Fruit fly (Drosophila melanogaster) whole organism, prepupa: ENCODE data around the gene CG13096.

Source experiments
- Blimp-1 ChIP-seq: fragments of 200-800 bp; sonication (Bioruptor generic); optimal IDR thresholded peaks from 3 replicates; lab custom pipeline; 2017; ENCODE audit warnings: missing biosample characterization, missing genetic modification characterization, mild to moderate bottlenecking, moderate library complexity, missing genetic modification reagents
- CG10631 ChIP-seq: fragments of 200-800 bp; sonication (Bioruptor generic); optimal IDR thresholded peaks from 2 replicates; lab custom pipeline; 2016; ENCODE audit warnings: missing biosample characterization, missing genetic modification characterization
- CG10669 ChIP-seq: fragments of 200-800 bp; sonication (Bioruptor generic); optimal IDR thresholded peaks from 3 replicates; lab custom pipeline; 2018; ENCODE audit warnings: missing biosample characterization, mild to moderate bottlenecking, missing genetic modification characterization, moderate library complexity
- CG11294 ChIP-seq: fragments of 200-800 bp; sonication (Bioruptor generic); IDR thresholded peaks from 2 replicates; pipeline ENCODE4 v1.3.6; 2022; ENCODE audit warnings: missing biosample characterization, missing genetic modification characterization
- CG11762 ChIP-seq: fragments of 200-800 bp; sonication (Bioruptor generic); optimal IDR thresholded peaks from 3 replicates; lab custom pipeline; 2016; ENCODE audit warnings: missing biosample characterization, missing genetic modification characterization; ENCODE audit not compliant: insufficient read depth
- CG11902 ChIP-seq: fragments of 200-800 bp; sonication (Bioruptor generic); optimal IDR thresholded peaks from 3 replicates; lab custom pipeline; 2016; ENCODE audit warnings: missing biosample characterization, missing genetic modification characterization
- CG15336 ChIP-seq: fragments of 200-800 bp; sonication (Bioruptor generic); IDR thresholded peaks from 2 replicates; pipeline ENCODE4 v1.3.6; 2022; ENCODE audit warnings: missing biosample characterization, missing genetic modification characterization
- CG3032 ChIP-seq: fragments of 200-800 bp; optimal IDR thresholded peaks from 2 replicates; lab custom pipeline; 2019; ENCODE audit warnings: missing biosample characterization, mild to moderate bottlenecking, missing genetic modification characterization, moderate library complexity
- CG31627 ChIP-seq: fragments of 200-800 bp; sonication (Bioruptor generic); optimal IDR thresholded peaks from 3 replicates; lab custom pipeline; 2016; ENCODE audit warnings: missing biosample characterization, missing genetic modification characterization
- CG34406 ChIP-seq: fragments of 200-800 bp; sonication (Bioruptor generic); optimal IDR thresholded peaks from 3 replicates; lab custom pipeline; 2016; ENCODE audit warnings: missing biosample characterization, missing genetic modification characterization
- CG3919 ChIP-seq: fragments of 200-800 bp; sonication (Bioruptor generic); optimal IDR thresholded peaks from 3 replicates; lab custom pipeline; 2016; ENCODE audit warnings: missing biosample characterization, missing genetic modification characterization
- CG4318 ChIP-seq: fragments of 200-800 bp; sonication (Bioruptor generic); optimal IDR thresholded peaks from 3 replicates; lab custom pipeline; 2017; ENCODE audit warnings: missing biosample characterization, mild to moderate bottlenecking, missing genetic modification characterization
- CG6792 ChIP-seq: fragments of 200-800 bp; sonication (Bioruptor generic); optimal IDR thresholded peaks from 3 replicates; lab custom pipeline; 2016; ENCODE audit warnings: missing biosample characterization, missing genetic modification characterization
- CG6808 ChIP-seq: fragments of 200-800 bp; sonication (Bioruptor generic); optimal IDR thresholded peaks from 3 replicates; lab custom pipeline; 2017; ENCODE audit warnings: missing biosample characterization, missing genetic modification characterization, mild to moderate bottlenecking, moderate library complexity, missing genetic modification reagents
- CG6854 ChIP-seq: fragments of 200-800 bp; sonication (Bioruptor generic); optimal IDR thresholded peaks from 2 replicates; lab custom pipeline; 2017; ENCODE audit warnings: missing biosample characterization, mild to moderate bottlenecking, missing genetic modification characterization
- CG7368 ChIP-seq: fragments of 200-800 bp; sonication (Bioruptor generic); optimal IDR thresholded peaks from 3 replicates; lab custom pipeline; 2016; ENCODE audit warnings: missing biosample characterization, missing genetic modification characterization
- CG8119 ChIP-seq: fragments of 200-800 bp; sonication (Bioruptor generic); IDR thresholded peaks from 3 replicates; pipeline ENCODE4 v1.3.6; 2022; ENCODE audit warnings: missing biosample characterization, missing genetic modification characterization
- CG8319 ChIP-seq: fragments of 200-800 bp; sonication (Bioruptor generic); optimal IDR thresholded peaks from 3 replicates; lab custom pipeline; 2016; ENCODE audit warnings: missing biosample characterization, missing genetic modification characterization
- CG8632 ChIP-seq: fragments of 200-800 bp; sonication (Bioruptor generic); optimal IDR thresholded peaks from 3 replicates; lab custom pipeline; 2016; ENCODE audit warnings: missing biosample characterization, missing genetic modification characterization
- CG9139 ChIP-seq: fragments of 200-800 bp; sonication (Bioruptor generic); optimal IDR thresholded peaks from 3 replicates; lab custom pipeline; 2017; ENCODE audit warnings: missing biosample characterization, mild to moderate bottlenecking, missing genetic modification characterization
- Eip78C ChIP-seq: fragments of 200-800 bp; sonication (Bioruptor generic); peaks from one replicate; lab custom pipeline; 2016; ENCODE audit warnings: missing biosample characterization, missing genetic modification characterization
- Eip93F ChIP-seq: fragments of 200-800 bp; sonication (Bioruptor generic); optimal IDR thresholded peaks from 2 replicates; lab custom pipeline; 2016; ENCODE audit warnings: missing biosample characterization, mild to moderate bottlenecking, missing genetic modification characterization
- Ets21C ChIP-seq: fragments of 200-800 bp; sonication (Bioruptor generic); optimal IDR thresholded peaks from 3 replicates; lab custom pipeline; 2016; ENCODE audit warnings: missing biosample characterization, missing genetic modification characterization
- Ets96B ChIP-seq: fragments of 200-800 bp; optimal IDR thresholded peaks from 2 replicates; lab custom pipeline; 2019; ENCODE audit warnings: missing biosample characterization, mild to moderate bottlenecking, missing genetic modification characterization, moderate library complexity
- Hr38 ChIP-seq: sonication (Bioruptor generic); optimal IDR thresholded peaks from 2 replicates; lab custom pipeline; 2016; ENCODE audit warnings: missing biosample characterization, missing genetic modification characterization
- Hr39 ChIP-seq: fragments of 200-800 bp; sonication (Bioruptor generic); optimal IDR thresholded peaks from 2 replicates; lab custom pipeline; 2016; ENCODE audit warnings: missing biosample characterization, missing genetic modification characterization
- Sox102F ChIP-seq: fragments of 200-800 bp; sonication (Bioruptor generic); optimal IDR thresholded peaks from 2 replicates; lab custom pipeline; 2016; ENCODE audit warnings: missing biosample characterization, mild to moderate bottlenecking, missing genetic modification characterization
- achi ChIP-seq: fragments of 200-800 bp; sonication (Bioruptor generic); optimal IDR thresholded peaks from 3 replicates; lab custom pipeline; 2016; ENCODE audit warnings: missing biosample characterization, missing genetic modification characterization
- dac ChIP-seq: fragments of 200-800 bp; sonication (Bioruptor generic); optimal IDR thresholded peaks from 2 replicates; lab custom pipeline; 2017; ENCODE audit warnings: missing biosample characterization, mild to moderate bottlenecking, missing genetic modification characterization
- dsx ChIP-seq: fragments of 200-800 bp; optimal IDR thresholded peaks from 3 replicates; lab custom pipeline; 2019; ENCODE audit warnings: missing biosample characterization, mild to moderate bottlenecking, missing genetic modification characterization, moderate library complexity; ENCODE audit not compliant: poor library complexity, severe bottlenecking
- eg ChIP-seq: fragments of 200-800 bp; sonication (Bioruptor generic); IDR thresholded peaks from 3 replicates; pipeline ENCODE4 v1.3.6; 2022; ENCODE audit warnings: missing biosample characterization, missing genetic modification characterization
- esn ChIP-seq: fragments of 200-800 bp; sonication (Bioruptor generic); optimal IDR thresholded peaks from 2 replicates; lab custom pipeline; 2016; ENCODE audit warnings: missing biosample characterization, mild to moderate bottlenecking, missing genetic modification characterization, moderate library complexity
- fd59A ChIP-seq: fragments of 200-800 bp; sonication (Bioruptor generic); optimal IDR thresholded peaks from 2 replicates; lab custom pipeline; 2017; ENCODE audit warnings: missing biosample characterization, mild to moderate bottlenecking, missing genetic modification characterization, missing genetic modification reagents
- fkh ChIP-seq: fragments of 200-800 bp; sonication (Bioruptor generic); optimal IDR thresholded peaks from 3 replicates; lab custom pipeline; 2017; ENCODE audit warnings: missing biosample characterization, mild to moderate bottlenecking, missing genetic modification characterization, moderate library complexity
- lz ChIP-seq: fragments of 200-800 bp; sonication (Bioruptor generic); optimal IDR thresholded peaks from 3 replicates; lab custom pipeline; 2016; ENCODE audit warnings: missing biosample characterization, missing genetic modification characterization
- net ChIP-seq: fragments of 200-800 bp; sonication (Bioruptor generic); optimal IDR thresholded peaks from 3 replicates; lab custom pipeline; 2016; ENCODE audit warnings: missing biosample characterization, missing genetic modification characterization
- salr ChIP-seq, 2 experiments: fragments of 200-800 bp; sonication (Bioruptor generic); optimal IDR thresholded peaks; 3 replicates each; lab custom pipeline; 2016 to 2018; ENCODE audit warnings: missing biosample characterization in 2 of 2, missing genetic modification characterization in 2 of 2, mild to moderate bottlenecking in 1 of 2
- svp ChIP-seq: fragments of 200-800 bp; sonication (Bioruptor generic); peaks from one replicate; lab custom pipeline; 2016; ENCODE audit warnings: missing biosample characterization, missing genetic modification characterization
- vri ChIP-seq: fragments of 200-800 bp; sonication (Bioruptor generic); optimal IDR thresholded peaks from 3 replicates; lab custom pipeline; 2016; ENCODE audit warnings: missing biosample characterization, mild to moderate bottlenecking, missing genetic modification characterization

Gene CG13096

DNA sequence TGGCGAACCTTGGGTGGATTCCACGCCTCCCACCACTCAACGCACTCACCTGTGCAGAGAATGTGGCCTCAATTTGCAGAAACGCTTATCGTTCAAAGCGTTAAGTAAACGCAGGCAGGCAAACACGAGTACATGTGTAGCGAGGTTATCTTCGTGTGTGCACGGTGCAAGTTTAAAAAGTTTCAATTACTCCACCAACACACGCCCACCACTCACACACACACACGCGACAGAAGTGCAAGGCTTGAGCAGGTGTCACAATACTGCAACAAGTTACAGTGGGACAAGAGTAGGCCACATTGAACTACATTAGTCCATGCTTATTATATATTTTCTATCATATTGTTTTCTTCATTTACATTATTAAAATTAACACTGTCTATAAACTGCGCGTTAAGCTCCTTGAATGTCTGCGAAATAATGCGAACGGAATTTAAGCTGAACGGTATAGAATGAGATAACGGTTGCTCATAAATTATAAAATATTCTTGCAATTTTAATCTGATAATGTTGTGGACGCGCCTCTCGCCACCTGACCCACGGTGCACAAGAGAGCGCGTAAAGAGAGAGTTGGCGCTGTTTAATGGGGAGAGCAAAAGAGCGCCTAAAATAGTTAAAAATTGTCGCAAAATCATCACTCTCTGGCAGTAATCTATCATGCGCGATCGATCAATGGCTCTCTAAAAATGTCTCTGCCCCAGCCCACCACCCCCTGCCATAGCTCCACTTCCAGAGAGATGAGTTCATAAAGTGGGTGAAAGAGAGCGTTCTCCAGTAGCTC lies 23.0 kb upstream of the CG13096 start (continued):
- TF ChIP-seq lz (GFP tag; lab: Kevin White, UChicago) (peak; percentile 98), Sox102F (peak; percentile 98), CG6854 (GFP tag; lab: Kevin White, UChicago) (peak; percentile 98), CG11294 (GFP tag; lab: Robert Waterston, UW) (peak; percentile 96), CG8632 (GFP tag; lab: Kevin White, UChicago) (peak; percentile 97), CG4318 (GFP tag; lab: Kevin White, UChicago) (peak; percentile 98), CG6792 (GFP tag; lab: Kevin White, UChicago) (peak; percentile 98), eg (GFP tag; lab: Robert Waterston, UW) (peak; percentile 97), net (GFP tag; lab: Kevin White, UChicago) (peak; percentile 98), CG3919 (peak; percentile 97), CG11762 (GFP tag; lab: Kevin White, UChicago) (peak; percentile 98), CG7368 (peak; percentile 94), CG8319 (GFP tag; lab: Kevin White, UChicago) (peak; percentile 97), svp (peak; percentile 100), salr (GFP tag; optimal IDR thresholded peaks at IDR 0.05; lab: Kevin White, UChicago) (peak; percentile 95 to 96), Ets96B (peak; percentile 97), CG3032 (peak; percentile 98), fd59A (GFP tag; lab: Kevin White, UChicago) (peak; percentile 97), Hr38 (no peak), Hr39 (GFP tag; lab: Kevin White, UChicago) (peak; percentile 95), CG8119 (GFP tag; lab: Robert Waterston, UW) (peak; percentile 99), CG11902 (GFP tag; lab: Kevin White, UChicago) (peak; percentile 97), achi (peak; percentile 98), CG34406 (peak; percentile 98), CG10631 (GFP tag; lab: Kevin White, UChicago) (peak; percentile 96)

dm6 chr2L:8534118-8534514 lies 22.4 kb upstream of the CG13096 start:
- no peak for TF ChIP-seq CG8119 (GFP tag; lab: Robert Waterston, UW)
- TF ChIP-seq CG3919: no peak
- no peak for TF ChIP-seq CG7368
- no peak for TF ChIP-seq CG34406
- no peak for TF ChIP-seq dsx

DNA sequence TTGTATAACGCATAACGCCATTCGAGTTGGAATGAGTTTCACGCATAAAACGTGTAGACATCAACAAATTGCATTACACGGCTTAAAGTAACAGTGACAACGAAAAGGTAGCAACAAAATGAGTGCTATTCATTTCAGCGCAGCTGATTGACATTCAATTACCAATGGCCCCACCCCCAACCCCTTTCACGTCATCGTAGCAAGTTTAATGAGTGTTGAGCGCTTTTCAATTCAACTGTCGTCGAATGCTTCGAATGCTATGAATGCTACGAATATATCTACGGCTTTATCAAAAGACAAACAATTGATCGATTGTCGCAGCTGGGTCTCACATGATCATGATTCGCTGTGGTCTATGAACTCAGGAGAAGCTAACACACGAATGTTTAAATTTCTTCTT lies 22.0 kb upstream of the CG13096 start:
- TF ChIP-seq fkh (GFP tag; lab: Kevin White, UChicago) (peak; percentile 28), CG15336 (GFP tag; lab: Robert Waterston, UW) (no peak)

dm6 chr2L:8532790-8533189 lies 21.1 kb upstream of the CG13096 start:
- TF ChIP-seq Eip78C (GFP tag; lab: Kevin White, UChicago) (peak; percentile 12), Ets21C (GFP tag; lab: Kevin White, UChicago) (no peak), dsx (peak; percentile 48)

DNA sequence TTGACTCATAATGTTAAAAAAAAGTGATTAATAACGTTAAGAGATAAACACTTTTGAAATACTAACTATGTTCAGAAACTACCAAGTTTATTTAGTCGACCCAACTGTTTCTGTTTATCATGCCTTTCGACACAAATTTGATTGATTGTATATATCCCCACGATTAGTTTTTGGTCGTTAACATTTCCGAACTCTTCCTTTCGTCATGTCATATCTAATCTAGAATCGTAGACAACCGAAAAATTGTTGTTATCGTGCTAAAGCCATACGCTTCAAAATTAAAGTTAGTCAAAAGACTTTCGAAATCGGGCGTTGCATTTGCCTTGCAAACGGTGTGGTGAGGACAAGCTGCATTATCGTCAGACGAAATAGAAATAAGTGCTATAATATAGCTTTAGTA lies 18.5 kb upstream of the CG13096 start:
- TF ChIP-seq Eip93F (GFP tag; lab: Kevin White, UChicago) (no peak), vri (GFP tag; lab: Kevin White, UChicago) (peak; percentile 42)

dm6 chr2L:8528951-8529430 lies 17.3 kb upstream of the CG13096 start, which contains the start of gene CG17834:
CG17834 (plus strand) TSS chr2L:8529141.
- TF ChIP-seq vri (GFP tag; lab: Kevin White, UChicago) (peak; percentile 16), dsx (no peak), Eip93F (GFP tag; lab: Kevin White, UChicago) (no peak), Sox102F (no peak), lz (GFP tag; lab: Kevin White, UChicago) (no peak), Blimp-1 (GFP tag; lab: Kevin White, UChicago) (peak; percentile 68), fkh (GFP tag; lab: Kevin White, UChicago) (no peak), eg (GFP tag; lab: Robert Waterston, UW) (no peak; the same call in 1 of the 3 replicates), CG31627 (GFP tag; lab: Kevin White, UChicago) (no peak), esn (GFP tag; lab: Kevin White, UChicago) (peak; percentile 11), CG34406 (no peak), CG9139 (GFP tag; lab: Kevin White, UChicago) (no peak), CG11762 (GFP tag; lab: Kevin White, UChicago) (no peak), net (GFP tag; lab: Kevin White, UChicago) (peak; percentile 32), Eip78C (GFP tag; lab: Kevin White, UChicago) (peak; percentile 70), CG6808 (peak; percentile 6), Hr39 (GFP tag; lab: Kevin White, UChicago) (no peak), dac (GFP tag; lab: Kevin White, UChicago) (no peak), CG3919 (no peak), CG10669 (GFP tag; lab: Kevin White, UChicago) (no peak)
